Worm (Caenorhabditis elegans) whole organism, late embryonic: ENCODE measurements around the gene srv-24.
"Not testable (repeated sequence)": the region's sequence is repeated elsewhere in the genome, so short reads cannot be mapped to it uniquely, and the experiment has no call there.

ENCODE experiments used
- C08G9.2 ChIP-seq: sonication (generic microtip); optimal IDR thresholded peaks from 2 replicates; lab custom pipeline; 2016; ENCODE audit warnings: mild to moderate bottlenecking, missing genetic modification characterization, moderate library complexity, missing compliant biosample characterization
- T23F11.4 ChIP-seq: fragments of 200-800 bp; sonication (Bioruptor generic); optimal IDR thresholded peaks from 2 replicates; lab custom pipeline; 2018; ENCODE audit warnings: mild to moderate bottlenecking, missing genetic modification characterization, missing compliant biosample characterization
- ahr-1 ChIP-seq: sonication (generic microtip); optimal IDR thresholded peaks from 2 replicates; lab custom pipeline; 2016; ENCODE audit warnings: missing genetic modification characterization, missing compliant biosample characterization
- ceh-18 ChIP-seq: sonication (generic microtip); optimal IDR thresholded peaks from 2 replicates; lab custom pipeline; 2016; ENCODE audit warnings: missing genetic modification characterization, missing compliant biosample characterization
- ceh-19 ChIP-seq: fragments of 200-800 bp; sonication (Bioruptor generic); optimal IDR thresholded peaks from 2 replicates; lab custom pipeline; 2018; ENCODE audit warnings: mild to moderate bottlenecking, missing genetic modification characterization, missing compliant biosample characterization
- ceh-2 ChIP-seq: sonication (generic microtip); optimal IDR thresholded peaks from 2 replicates; lab custom pipeline; 2016; ENCODE audit warnings: missing genotype, missing genetic modification characterization, missing compliant biosample characterization
- ceh-22 ChIP-seq: sonication (generic microtip); optimal IDR thresholded peaks from 2 replicates; lab custom pipeline; 2017; ENCODE audit warnings: missing biosample characterization, missing genetic modification characterization
- ceh-24 ChIP-seq: sonication (generic microtip); optimal IDR thresholded peaks from 2 replicates; lab custom pipeline; 2016; ENCODE audit warnings: mild to moderate bottlenecking, missing genetic modification characterization, missing compliant biosample characterization
- ceh-31 ChIP-seq: sonication (generic microtip); optimal IDR thresholded peaks from 2 replicates; lab custom pipeline; 2016; ENCODE audit warnings: missing genetic modification characterization, missing compliant biosample characterization
- ceh-34 ChIP-seq: sonication (generic microtip); optimal IDR thresholded peaks from 2 replicates; lab custom pipeline; 2016; ENCODE audit warnings: mild to moderate bottlenecking, missing genetic modification characterization, missing compliant biosample characterization
- ceh-45 ChIP-seq: fragments of 200-800 bp; sonication (Bioruptor generic); IDR thresholded peaks from 2 replicates; pipeline ENCODE4 v1.3.6; 2022; ENCODE audit warnings: missing genetic modification reagents, missing genetic modification characterization, missing compliant biosample characterization
- ceh-48 ChIP-seq: sonication (generic microtip); optimal IDR thresholded peaks from 2 replicates; lab custom pipeline; 2016; ENCODE audit warnings: missing genetic modification characterization, inconsistent platforms, missing compliant biosample characterization
- ceh-9 ChIP-seq: sonication (generic microtip); optimal IDR thresholded peaks from 2 replicates; lab custom pipeline; 2016; ENCODE audit warnings: mild to moderate bottlenecking, missing genetic modification characterization, inconsistent platforms, missing compliant biosample characterization
- che-1 ChIP-seq: sonication (generic microtip); optimal IDR thresholded peaks from 2 replicates; lab custom pipeline; 2016; ENCODE audit warnings: mild to moderate bottlenecking, missing genetic modification characterization, missing compliant biosample characterization
- elt-2 ChIP-seq: sonication (generic microtip); optimal IDR thresholded peaks from 2 replicates; lab custom pipeline; 2016; ENCODE audit warnings: missing genetic modification reagents, missing genetic modification characterization, missing compliant biosample characterization
- elt-4 ChIP-seq: sonication (generic microtip); optimal IDR thresholded peaks from 2 replicates; lab custom pipeline; 2016; ENCODE audit warnings: missing genetic modification characterization, missing compliant biosample characterization
- ets-4 ChIP-seq: sonication (generic microtip); optimal IDR thresholded peaks from 2 replicates; lab custom pipeline; 2016; ENCODE audit warnings: missing genetic modification characterization, missing compliant biosample characterization
- fax-1 ChIP-seq: sonication (generic microtip); optimal IDR thresholded peaks from 2 replicates; lab custom pipeline; 2016; ENCODE audit warnings: missing genotype, missing genetic modification characterization, missing compliant biosample characterization
- fkh-10 ChIP-seq: fragments of 150-350 bp; optimal IDR thresholded peaks from 2 replicates; lab custom pipeline; 2014; ENCODE audit warnings: missing biosample characterization, missing genetic modification reagents, missing genetic modification characterization
- fkh-6 ChIP-seq: sonication (generic microtip); optimal IDR thresholded peaks from 2 replicates; lab custom pipeline; 2016; ENCODE audit warnings: missing genetic modification characterization, missing compliant biosample characterization
- gmeb-2 ChIP-seq: sonication (generic microtip); optimal IDR thresholded peaks from 2 replicates; lab custom pipeline; 2016; ENCODE audit warnings: missing genetic modification characterization, inconsistent platforms, missing compliant biosample characterization
- hlh-13 ChIP-seq: fragments of 200-800 bp; sonication (Bioruptor generic); optimal IDR thresholded peaks from 2 replicates; lab custom pipeline; 2018; ENCODE audit warnings: mild to moderate bottlenecking, missing genetic modification characterization, missing compliant biosample characterization
- hlh-30 ChIP-seq: sonication (generic microtip); optimal IDR thresholded peaks from 2 replicates; lab custom pipeline; 2017; ENCODE audit warnings: antibody characterized with exemption, missing genetic modification characterization, missing compliant biosample characterization; ENCODE audit not compliant: insufficient read depth
- hlh-8 ChIP-seq: sonication (generic microtip); optimal IDR thresholded peaks from 2 replicates; lab custom pipeline; 2016; ENCODE audit warnings: missing genotype, missing genetic modification characterization, missing compliant biosample characterization
- lim-6 ChIP-seq: sonication (generic microtip); optimal IDR thresholded peaks from 2 replicates; lab custom pipeline; 2016; ENCODE audit warnings: missing genetic modification characterization, missing compliant biosample characterization
- lin-11 ChIP-seq: fragments of 200-800 bp; sonication (Bioruptor generic); optimal IDR thresholded peaks from 2 replicates; lab custom pipeline; 2018; ENCODE audit warnings: mild to moderate bottlenecking, missing genetic modification characterization, missing compliant biosample characterization
- nfya-1 ChIP-seq: sonication (generic microtip); optimal IDR thresholded peaks from 2 replicates; lab custom pipeline; 2017; ENCODE audit warnings: missing genetic modification characterization, mild to moderate bottlenecking, missing compliant biosample characterization, antibody characterized with exemption, moderate library complexity
- nhr-11 ChIP-seq: fragments of 150-350 bp; optimal IDR thresholded peaks from 2 replicates; lab custom pipeline; 2014; ENCODE audit warnings: missing biosample characterization, missing genetic modification characterization
- npax-4 ChIP-seq: sonication (generic microtip); optimal IDR thresholded peaks from 2 replicates; lab custom pipeline; 2016; ENCODE audit warnings: missing genetic modification characterization, missing compliant biosample characterization
- odd-2 ChIP-seq: sonication (generic microtip); optimal IDR thresholded peaks from 2 replicates; lab custom pipeline; 2017; ENCODE audit warnings: antibody characterized with exemption, mild to moderate bottlenecking, missing genetic modification characterization, missing compliant biosample characterization
- pag-3 ChIP-seq: sonication (generic microtip); optimal IDR thresholded peaks from 2 replicates; lab custom pipeline; 2016; ENCODE audit warnings: missing compliant biosample characterization, missing genetic modification characterization, borderline replicate concordance
- pax-1 ChIP-seq: fragments of 150-350 bp; optimal IDR thresholded peaks from 2 replicates; lab custom pipeline; 2014; ENCODE audit warnings: missing biosample characterization, missing genetic modification characterization
- pha-2 ChIP-seq: sonication (generic microtip); optimal IDR thresholded peaks from 2 replicates; lab custom pipeline; 2017; ENCODE audit warnings: mild to moderate bottlenecking, missing genetic modification characterization, missing compliant biosample characterization
- pha-4 ChIP-seq: fragments of 150-350 bp; optimal IDR thresholded peaks from 2 replicates; lab custom pipeline; 2018; ENCODE audit warnings: missing biosample characterization, missing genetic modification reagents, missing genetic modification characterization
- pqm-1 ChIP-seq: sonication (generic microtip); optimal IDR thresholded peaks from 2 replicates; lab custom pipeline; 2016; ENCODE audit warnings: missing genetic modification characterization, missing compliant biosample characterization
- pros-1 ChIP-seq: fragments of 150-350 bp; optimal IDR thresholded peaks from 2 replicates; lab custom pipeline; 2014; ENCODE audit warnings: missing biosample characterization, missing genetic modification reagents, missing genetic modification characterization
- ref-2 ChIP-seq: sonication (generic microtip); optimal IDR thresholded peaks from 2 replicates; lab custom pipeline; 2016; ENCODE audit warnings: missing genetic modification characterization, missing compliant biosample characterization
- rnt-1 ChIP-seq: sonication (generic microtip); optimal IDR thresholded peaks from 2 replicates; lab custom pipeline; 2016; ENCODE audit warnings: missing genetic modification characterization, missing compliant biosample characterization
- sdc-2 ChIP-seq: sonication (generic microtip); optimal IDR thresholded peaks from 2 replicates; lab custom pipeline; 2016; ENCODE audit warnings: missing genotype, missing genetic modification characterization, missing compliant biosample characterization
- sox-2 ChIP-seq: fragments of 200-800 bp; sonication (Bioruptor generic); IDR thresholded peaks from 2 replicates; pipeline ENCODE4 v1.3.6; 2022; ENCODE audit warnings: missing genetic modification reagents, missing genetic modification characterization, missing compliant biosample characterization
- syd-9 ChIP-seq: sonication (generic microtip); optimal IDR thresholded peaks from 2 replicates; lab custom pipeline; 2016; ENCODE audit warnings: mild to moderate bottlenecking, missing genetic modification characterization, moderate library complexity, missing compliant biosample characterization
- tbx-2 ChIP-seq: sonication (generic microtip); optimal IDR thresholded peaks from 2 replicates; lab custom pipeline; 2016; ENCODE audit warnings: missing genetic modification characterization, missing compliant biosample characterization
- ttx-3 ChIP-seq: sonication (generic microtip); optimal IDR thresholded peaks from 2 replicates; lab custom pipeline; 2016; ENCODE audit warnings: missing genetic modification reagents, missing genetic modification characterization, missing compliant biosample characterization
- unc-3 ChIP-seq, 2 experiments: fragments of 200-800 bp in 1 of 2; sonication (Bioruptor generic) in 1 of 2; sonication (generic microtip) in 1 of 2; conservative IDR thresholded peaks in 1 of 2; optimal IDR thresholded peaks in 1 of 2; 2 replicates each; pipeline versions ENCODE4 v1.3.6 to Lab custom; 2016 to 2022; ENCODE audit warnings: missing compliant biosample characterization in 2 of 2, missing genetic modification characterization in 2 of 2, missing genetic modification reagents in 1 of 2
- unc-42 ChIP-seq: sonication (generic microtip); optimal IDR thresholded peaks from 2 replicates; lab custom pipeline; 2016; ENCODE audit warnings: missing genotype, missing genetic modification characterization, missing compliant biosample characterization
- unc-55 ChIP-seq: sonication (generic microtip); optimal IDR thresholded peaks from 2 replicates; lab custom pipeline; 2017; ENCODE audit warnings: missing biosample characterization, missing genetic modification reagents, missing genetic modification characterization
- unc-86 ChIP-seq: sonication (generic microtip); optimal IDR thresholded peaks from 2 replicates; lab custom pipeline; 2016; ENCODE audit warnings: missing genetic modification characterization, missing compliant biosample characterization

Gene srv-24

ce11 chrIV:6321667-6322066 is 31.0 kb upstream of the srv-24 start, which contains the start of gene Y73B6BL.29 (continued):
- TF ChIP-seq hlh-8 (tag; lab: Kevin White, UChicago) (peak; percentile 86), fax-1 (tag; lab: Kevin White, UChicago) (peak; percentile 75), unc-3 (GFP tag; conservative IDR thresholded peaks at IDR 0.05; lab: Robert Waterston, UW) (no peak), unc-3 (tag; optimal IDR thresholded peaks at IDR 0.05; lab: Kevin White, UChicago) (peak; percentile 27), npax-4 (tag; lab: Kevin White, UChicago) (no peak), ceh-34 (tag; lab: Kevin White, UChicago) (peak; percentile 13), unc-55 (GFP tag; lab: Kevin White, UChicago) (peak; percentile 6), pax-1 (tag; lab: Kevin White, UChicago) (peak; percentile 63), che-1 (tag; lab: Kevin White, UChicago) (no peak), ref-2 (tag; lab: Kevin White, UChicago) (peak; percentile 90), rnt-1 (tag; lab: Kevin White, UChicago) (peak; percentile 59), T23F11.4 (no peak), ceh-2 (tag; lab: Kevin White, UChicago) (peak; percentile 92), unc-86 (peak; percentile 12), ceh-45 (GFP tag; lab: Robert Waterston, UW) (no peak), pros-1 (tag; lab: Kevin White, UChicago) (no peak), sdc-2 (tag; lab: Kevin White, UChicago) (no peak), hlh-30 (tag; lab: Kevin White, UChicago) (no peak), C08G9.2 (tag; lab: Kevin White, UChicago) (peak; percentile 93), ets-4 (peak; percentile 96), tbx-2 (tag; lab: Kevin White, UChicago) (peak; percentile 87), syd-9 (tag; lab: Kevin White, UChicago) (no peak), ceh-31 (tag; lab: Kevin White, UChicago) (peak; percentile 91), pqm-1 (tag; lab: Kevin White, UChicago) (peak; percentile 69)

- not testable (repeated sequence) for TF ChIP-seq rnt-1, pha-4, odd-2 (tag; lab: Kevin White, UChicago)
These were observed 26.7 kb upstream of the srv-24 start, which contains the start of gene Y73B6BL.12 for ce11 chrIV:6317357-6317756. Gene Y73B6BL.12 (minus strand): TSS chrIV:6317457.

- TF ChIP-seq elt-2 (no peak), ets-4 (no peak), elt-4 (no peak), hlh-13 (GFP tag; lab: Kevin White, UChicago) (no peak), ceh-31 (tag; lab: Kevin White, UChicago) (no peak), fkh-10 (GFP tag; lab: Kevin White, UChicago) (no peak), sox-2 (GFP tag; lab: Robert Waterston, UW) (no peak), lim-6 (no peak), odd-2 (tag; lab: Kevin White, UChicago) (no peak), lin-11 (tag; lab: Kevin White, UChicago) (no peak), ceh-2 (tag; lab: Kevin White, UChicago) (no peak), pag-3 (tag; lab: Kevin White, UChicago) (no peak), ceh-48 (tag; lab: Kevin White, UChicago) (no peak), ref-2 (tag; lab: Kevin White, UChicago) (no peak), fkh-6 (tag; lab: Kevin White, UChicago) (no peak), ceh-22 (tag; lab: Kevin White, UChicago) (no peak)
These were observed 16.8 kb upstream of the srv-24 start, which contains the start of gene csp-2 for ce11 chrIV:6307439-6307838. Gene csp-2 (plus strand): TSS chrIV:6307739.

DNA sequence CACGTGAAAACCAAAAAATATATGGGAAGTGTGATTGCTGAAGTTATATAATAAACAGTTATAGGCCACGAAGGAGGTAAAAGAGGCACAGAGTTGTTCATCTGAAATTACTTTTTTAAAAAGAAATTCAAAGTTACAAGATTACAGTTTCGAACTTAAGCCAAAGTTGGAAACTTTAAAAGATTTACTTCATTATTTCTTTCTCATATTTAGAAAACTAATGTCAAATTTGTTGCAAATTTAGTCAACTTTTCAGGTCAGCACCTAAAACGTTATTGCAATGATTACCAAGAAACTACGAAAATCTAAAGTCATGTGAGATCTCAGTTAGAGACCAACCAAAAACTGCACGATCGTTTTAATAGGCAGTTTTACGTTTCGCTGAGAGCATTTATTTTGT is 13.0 kb upstream of the srv-24 start, which contains the start of gene srv-25:
TSS of gene srv-25 (minus strand) at position 101 of the 400 bp plus-strand sequence.
- TF ChIP-seq ceh-2 (tag; lab: Kevin White, UChicago) (no peak), lim-6 (no peak), gmeb-2 (no peak), elt-4 (no peak), ttx-3 (tag; lab: Kevin White, UChicago) (no peak), ceh-18 (no peak), nhr-11 (tag; lab: Kevin White, UChicago) (no peak), nfya-1 (no peak), pha-2 (no peak), ceh-19 (GFP tag; lab: Kevin White, UChicago) (no peak), unc-42 (tag; lab: Kevin White, UChicago) (no peak), ceh-24 (no peak), ceh-9 (tag; lab: Kevin White, UChicago) (no peak), ahr-1 (no peak)
